Worm (Caenorhabditis elegans): Measurements from ENCODE around the gene zip-2.

DNA sequence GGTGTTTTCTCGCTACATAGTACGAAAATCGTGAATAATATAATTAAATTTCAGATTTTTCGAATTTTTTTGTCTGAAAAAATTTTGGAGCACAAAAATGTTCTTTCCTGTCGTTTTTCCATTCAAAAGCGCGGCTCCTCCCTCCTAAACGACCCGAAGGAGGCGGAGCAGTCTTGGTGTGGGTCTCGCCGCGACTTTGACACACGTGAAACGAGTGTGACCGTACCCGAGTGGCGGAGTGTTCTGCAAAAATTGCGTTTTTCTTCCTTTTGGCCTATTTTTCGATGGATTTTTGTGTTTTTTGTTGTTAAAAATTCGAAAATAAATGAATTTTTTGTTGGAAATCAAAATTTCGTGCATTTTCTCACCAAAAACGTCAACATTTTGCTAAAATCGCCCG is 39.2 kb upstream of the zip-2 start, which contains the start of gene snt-2:
- TF ChIP-seq pbrm-1 (GFP tag; IDR thresholded peaks at IDR 0.05): peak; percentile 73
- no peak for TF ChIP-seq nfya-1 (tag; optimal IDR thresholded peaks at IDR 0.05; ENCODE audit: borderline replicate concordance, insufficient read depth)
- TF ChIP-seq ztf-22 (GFP tag; optimal IDR thresholded peaks at IDR 0.05): no peak
- no peak for TF ChIP-seq aptf-3 (GFP tag; IDR thresholded peaks at IDR 0.05)

Data from whole organism, young adult.